Worm (Caenorhabditis elegans): ENCODE data around the gene srw-53.

DNA sequence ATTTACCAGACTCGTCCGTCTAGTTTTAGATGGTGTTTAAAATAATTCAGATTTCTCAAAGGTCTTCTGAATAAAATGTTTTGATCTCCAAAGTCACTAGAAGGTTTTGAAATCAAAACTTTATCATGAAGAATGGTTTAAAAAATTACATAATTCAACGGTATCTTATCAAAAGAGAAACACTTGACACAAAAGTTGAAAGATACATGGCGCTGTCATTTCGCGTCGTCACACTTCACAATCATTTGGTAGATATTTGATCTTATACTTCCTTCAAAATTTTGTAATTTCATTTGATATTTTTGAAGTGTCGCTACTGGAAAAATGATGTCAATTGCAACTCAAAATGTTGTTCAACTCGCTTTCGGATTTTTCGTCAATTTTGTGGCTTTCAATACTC lies 13.9 kb downstream of the srw-53 start, which contains the start of gene F36G9.3:
- TF ChIP-seq tra-4 (tag; optimal IDR thresholded peaks at IDR 0.05) (no peak), ama-1 (optimal IDR thresholded peaks at IDR 0.05) (no peak), aly-1 (tag; optimal IDR thresholded peaks at IDR 0.05) (no peak), flt-1 (GFP tag; IDR thresholded peaks at IDR 0.05) (no peak)
